Worm (Caenorhabditis elegans) whole organism, mixed stage, embryonic: ENCODE measurements around the gene W02B12.16.

Experiments
- blmp-1 ChIP-seq: fragments of 150-350 bp; optimal IDR thresholded peaks from 2 replicates; lab custom pipeline; 2014; ENCODE audit warnings: missing biosample characterization, missing genetic modification characterization
- unc-62 ChIP-seq: fragments of 150-350 bp; optimal IDR thresholded peaks from 2 replicates; lab custom pipeline; 2014; ENCODE audit warnings: missing biosample characterization, missing genetic modification reagents, missing genetic modification characterization

DNA sequence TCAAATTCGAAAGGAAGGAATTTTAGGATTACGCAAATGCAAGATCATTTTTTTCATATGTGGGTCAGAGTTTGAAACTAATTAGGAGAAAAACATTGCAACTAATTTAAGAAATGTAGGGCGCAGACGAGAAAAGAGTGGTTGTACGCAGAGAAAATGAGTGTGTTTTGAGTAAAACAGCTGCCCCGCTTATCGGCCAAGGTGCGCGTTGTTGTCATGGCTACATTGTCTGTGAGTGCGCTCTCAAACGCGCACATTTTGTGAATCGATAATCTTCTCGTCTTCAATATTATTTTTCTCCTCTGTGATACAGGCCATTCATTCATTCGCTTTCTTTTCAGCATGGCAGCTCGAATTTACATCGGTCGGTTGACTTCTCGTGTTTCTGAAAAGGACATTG is 22.7 kb downstream of the W02B12.16 start:
- TF ChIP-seq blmp-1 (tag; lab: Kevin White, UChicago) (no peak), unc-62 (GFP tag; lab: Kevin White, UChicago) (no peak)
